Worm (Caenorhabditis elegans) whole organism, midembryonic: ENCODE data around the gene K09D9.9.
A peak's percentile ranks its signal among the peaks of the same experiment; 100 is the strongest.

Experiments used
- klf-2 ChIP-seq: fragments of 200-800 bp; sonication (Bioruptor generic); conservative IDR thresholded peaks from 2 replicates; pipeline ENCODE4 v1.3.6; 2022; ENCODE audit warnings: missing genetic modification reagents, missing genetic modification characterization, missing compliant biosample characterization
- ztf-23 ChIP-seq: fragments of 200-800 bp; sonication (Bioruptor generic); IDR thresholded peaks from 2 replicates; pipeline ENCODE4 v1.3.6; 2022; ENCODE audit warnings: missing genetic modification reagents, missing genetic modification characterization, missing compliant biosample characterization

DNA sequence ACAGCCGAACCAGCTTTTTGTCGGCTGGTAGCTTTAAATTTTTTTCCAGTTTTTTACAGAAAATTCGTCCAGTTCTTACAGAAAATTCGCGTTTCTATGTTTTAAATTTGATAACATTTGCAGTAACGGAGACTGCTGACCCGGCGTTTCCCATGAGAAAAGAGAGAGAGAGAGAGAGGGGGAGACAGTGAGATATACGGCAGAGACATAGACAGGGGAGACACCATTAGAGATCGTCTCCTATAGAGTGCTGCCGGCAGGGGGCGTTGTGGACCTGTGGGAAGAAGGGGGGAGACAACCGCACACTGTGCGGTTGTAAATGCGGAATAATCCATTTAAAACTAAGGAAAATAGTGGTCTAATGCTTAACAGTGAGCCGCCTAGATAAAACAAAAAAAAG, 35.7 kb upstream of the K09D9.9 start:
- 0 out of 2 replicates have a peak, but pooled peaks have one; percentile 48 for TF ChIP-seq klf-2
- no peak for TF ChIP-seq ztf-23 (GFP tag; lab: Robert Waterston, UW)
